Worm (Caenorhabditis elegans): ENCODE results near the gene C29F5.8.

Gene C29F5.8

ce11 chrII:6322979-6323378 is 16.8 kb downstream of the C29F5.8 start, which contains the start of gene C32D5.4:
Gene C32D5.4 (minus strand): TSS chrII:6323079.
- TF ChIP-seq C06A6.2 (GFP tag; conservative IDR thresholded peaks at IDR 0.05): no peak
- TF ChIP-seq pha-4 (tag; optimal IDR thresholded peaks at IDR 0.05): no peak
- TF ChIP-seq bed-2 (GFP tag; IDR thresholded peaks at IDR 0.05): no peak
- TF ChIP-seq lin-35 (GFP tag; optimal IDR thresholded peaks at IDR 0.05): no peak
- TF ChIP-seq nhr-120 (GFP tag; IDR thresholded peaks at IDR 0.05): no peak
- TF ChIP-seq gei-17 (GFP tag; optimal IDR thresholded peaks at IDR 0.05): no peak
- TF ChIP-seq egl-44 (GFP tag; IDR thresholded peaks at IDR 0.05): no peak
- no peak for TF ChIP-seq Y56A3A.18 (GFP tag; IDR thresholded peaks at IDR 0.05)
- no peak for TF ChIP-seq Y95B8A.8 (GFP tag; IDR thresholded peaks at IDR 0.05)
- no peak for TF ChIP-seq ztf-25 (GFP tag; IDR thresholded peaks at IDR 0.05)
- no peak for TF ChIP-seq snpc-1.3 (tag; optimal IDR thresholded peaks at IDR 0.05; ENCODE audit: insufficient read depth)
- no peak for TF ChIP-seq F55B11.4 (tag; optimal IDR thresholded peaks at IDR 0.05; ENCODE audit: borderline replicate concordance, insufficient read depth)
- no peak for TF ChIP-seq sdz-38 (tag; optimal IDR thresholded peaks at IDR 0.05)
- TF ChIP-seq let-607 (tag; optimal IDR thresholded peaks at IDR 0.05): no peak
- no peak for TF ChIP-seq attf-6 (GFP tag; IDR thresholded peaks at IDR 0.05)
- TF ChIP-seq atf-7 (tag; optimal IDR thresholded peaks at IDR 0.05): no peak
- no peak for TF ChIP-seq ceh-91 (GFP tag; IDR thresholded peaks at IDR 0.05)
- no peak for TF ChIP-seq F49E8.2 (tag; optimal IDR thresholded peaks at IDR 0.05; ENCODE audit: insufficient read depth)
- no peak for TF ChIP-seq rec-8 (tag; optimal IDR thresholded peaks at IDR 0.05)
- TF ChIP-seq ztf-18 (tag; optimal IDR thresholded peaks at IDR 0.05): no peak

ce11 chrII:6324086-6324485 is 17.9 kb downstream of the C29F5.8 start, which contains the start of gene sma-6:
Gene sma-6 (plus strand): TSS chrII:6324484.
- TF ChIP-seq efl-1 (GFP tag; optimal IDR thresholded peaks at IDR 0.05): peak; percentile 6
- peak; percentile 21; the same call in 1 of the 2 replicates for TF ChIP-seq hmg-1.2 (GFP tag; IDR thresholded peaks at IDR 0.05)
- no peak for TF ChIP-seq T07F8.4 (tag; optimal IDR thresholded peaks at IDR 0.05)

ce11 chrII:6327317-6327716 is 21.1 kb downstream of the C29F5.8 start:
- TF ChIP-seq ets-4 (GFP tag; optimal IDR thresholded peaks at IDR 0.05) (peak; percentile 90), ccch-3 (GFP tag; optimal IDR thresholded peaks at IDR 0.05) (no peak), lin-54 (GFP tag; optimal IDR thresholded peaks at IDR 0.05) (peak; percentile 28), sdz-38 (tag; optimal IDR thresholded peaks at IDR 0.05) (no peak), atf-7 (tag; optimal IDR thresholded peaks at IDR 0.05) (peak; percentile 26), B0336.3 (GFP tag; IDR thresholded peaks at IDR 0.05) (no peak), hlh-12 (tag; optimal IDR thresholded peaks at IDR 0.05) (no peak), snpc-1.1 (tag; optimal IDR thresholded peaks at IDR 0.05; ENCODE audit: insufficient read depth) (no peak), dox-1 (GFP tag; IDR thresholded peaks at IDR 0.05) (peak; percentile 62), lin-40 (tag; optimal IDR thresholded peaks at IDR 0.05) (peak; percentile 5), tbp1 (GFP tag; optimal IDR thresholded peaks at IDR 0.05) (peak; percentile 30), nhr-80 (tag; optimal IDR thresholded peaks at IDR 0.05) (peak; percentile 98), pbrm-1 (GFP tag; IDR thresholded peaks at IDR 0.05) (no peak)

ce11 chrII:6328672-6329071 is 22.4 kb downstream of the C29F5.8 start:
- TF ChIP-seq nhr-80 (tag; optimal IDR thresholded peaks at IDR 0.05) (peak; percentile 98), attf-5 (GFP tag; optimal IDR thresholded peaks at IDR 0.05) (peak; percentile 2), let-607 (tag; optimal IDR thresholded peaks at IDR 0.05) (peak in 1 of 2 experiments; percentile 30), unc-62 (GFP tag; optimal IDR thresholded peaks at IDR 0.05) (no peak), dox-1 (GFP tag; IDR thresholded peaks at IDR 0.05) (peak; percentile 56; the same call in 1 of the 2 replicates), ets-4 (GFP tag; optimal IDR thresholded peaks at IDR 0.05) (peak; percentile 88), ztf-22 (GFP tag; optimal IDR thresholded peaks at IDR 0.05) (peak; percentile 62), ztf-18 (tag; optimal IDR thresholded peaks at IDR 0.05) (peak; percentile 37), atf-7 (tag; optimal IDR thresholded peaks at IDR 0.05) (peak; percentile 36), attf-6 (GFP tag; IDR thresholded peaks at IDR 0.05) (no peak)

All from whole organism, young adult.